Worm (Caenorhabditis elegans) whole organism, L4 larva: ENCODE measurements around the gene rol-8.

Source experiments
- aly-2 ChIP-seq: sonication (generic microtip); optimal IDR thresholded peaks from 2 replicates; lab custom pipeline; 2018; ENCODE audit warnings: missing biosample characterization, missing genetic modification characterization
- attf-4 ChIP-seq: sonication (generic microtip); optimal IDR thresholded peaks from 3 replicates; lab custom pipeline; 2017; ENCODE audit warnings: missing biosample characterization, missing genetic modification characterization
- ceh-62 ChIP-seq: sonication (generic microtip); optimal IDR thresholded peaks from 2 replicates; lab custom pipeline; 2017; ENCODE audit warnings: missing biosample characterization, missing genetic modification characterization
- dmd-8 ChIP-seq: fragments of 200-800 bp; sonication (Bioruptor generic); IDR thresholded peaks from 2 replicates; pipeline ENCODE4 v1.3.6; 2022; ENCODE audit warnings: missing genetic modification characterization, missing compliant biosample characterization
- pqm-1 ChIP-seq: sonication (generic microtip); optimal IDR thresholded peaks from 2 replicates; lab custom pipeline; 2017; ENCODE audit warnings: missing biosample characterization, missing genetic modification characterization
- snpc-4 ChIP-seq: fragments of 150-350 bp; optimal IDR thresholded peaks from 2 replicates; lab custom pipeline; 2014; ENCODE audit warnings: missing biosample characterization, missing genetic modification characterization
- zfp-2 ChIP-seq: sonication (generic microtip); optimal IDR thresholded peaks from 2 replicates; lab custom pipeline; 2016; ENCODE audit warnings: mild to moderate bottlenecking, missing genetic modification characterization, missing compliant biosample characterization
- zip-11 ChIP-seq: fragments of 200-800 bp; sonication (Bioruptor generic); IDR thresholded peaks from 2 replicates; pipeline ENCODE4 v1.3.6; 2022; ENCODE audit warnings: missing genetic modification characterization, missing compliant biosample characterization

ce11 chrII:7534369-7534768 lies 9.5 kb upstream of the rol-8 start, which contains the start of gene wrt-10:
- TF ChIP-seq snpc-4 (tag; lab: Kevin White, UChicago) (no peak), dmd-8 (GFP tag; lab: Robert Waterston, UW) (no peak), aly-2 (no peak), zip-11 (GFP tag; lab: Robert Waterston, UW) (no peak), attf-4 (tag; lab: Kevin White, UChicago) (no peak), ceh-62 (tag; lab: Kevin White, UChicago) (no peak), zfp-2 (tag; lab: Kevin White, UChicago) (no peak), pqm-1 (tag; lab: Kevin White, UChicago) (no peak)
